Fruit fly (Drosophila melanogaster): ENCODE results near the gene Afg3l2.

- TF ChIP-seq OdsH (GFP tag; optimal IDR thresholded peaks at IDR 0.05) = no peak
- no peak for TF ChIP-seq dmrt93B (GFP tag; optimal IDR thresholded peaks at IDR 0.05)
- no peak for TF ChIP-seq Jra (GFP tag; optimal IDR thresholded peaks at IDR 0.05)
- TF ChIP-seq psq (GFP tag; optimal IDR thresholded peaks at IDR 0.05) = no peak
- no peak for TF ChIP-seq Hr83 (GFP tag; optimal IDR thresholded peaks at IDR 0.05; ENCODE audit: poor library complexity, severe bottlenecking)
- TF ChIP-seq HLH106 (tag; optimal IDR thresholded peaks at IDR 0.05) = no peak
- TF ChIP-seq Dif (GFP tag; optimal IDR thresholded peaks at IDR 0.05; ENCODE audit: partially characterized antibody) = no peak
- TF ChIP-seq sage (GFP tag; optimal IDR thresholded peaks at IDR 0.05) = no peak
These were observed 3.7 kb downstream of the Afg3l2 start, which contains the start of gene Rbp6 for dm6 chr3L:17238129-17238732.
